Fruit fly (Drosophila melanogaster) whole organism, embryonic: ENCODE results near the gene CG6287.

Source experiments
- CG8089 ChIP-seq: fragments of 200-800 bp; sonication (Bioruptor generic); optimal IDR thresholded peaks from 3 replicates; lab custom pipeline; 2016; ENCODE audit warnings: missing biosample characterization, missing genetic modification characterization
- lola ChIP-seq, 3 experiments: fragments of >200 bp in 2 of 3; fragments of 200-800 bp in 1 of 3; sonication (Bioruptor generic) in 1 of 3; optimal IDR thresholded peaks; 2 replicates each; lab custom pipeline; 2017 to 2019; ENCODE audit warnings: missing biosample characterization in 3 of 3, missing genetic modification characterization in 3 of 3, mild to moderate bottlenecking in 1 of 3, moderate library complexity in 1 of 3
- repo ChIP-seq: fragments of 200-800 bp; sonication (Bioruptor generic); optimal IDR thresholded peaks from 2 replicates; lab custom pipeline; 2016; ENCODE audit warnings: missing biosample characterization, missing genetic modification characterization

dm6 chr2L:11171615-11172356, 16.3 kb upstream of the CG6287 start, which contains the start of gene Vm32E:
- TF ChIP-seq repo = no peak
- no peak for TF ChIP-seq CG8089
- no peak for TF ChIP-seq lola (GFP tag; optimal IDR thresholded peaks at IDR 0.05; lab: Kevin White, UChicago)
